Fruit fly (Drosophila melanogaster): ENCODE measurements around the gene Mcm6.

The Mcm6 gene

dm6 chrX:6642593-6643257 is 31.5 kb upstream of the Mcm6 start:
- no peak for TF ChIP-seq Hr96 (GFP tag; optimal IDR thresholded peaks at IDR 0.05)
- no peak for TF ChIP-seq pad (GFP tag; optimal IDR thresholded peaks at IDR 0.05)
- TF ChIP-seq CG14711 (tag; optimal IDR thresholded peaks at IDR 0.05): peak; percentile 3
- no peak for TF ChIP-seq toe (GFP tag; optimal IDR thresholded peaks at IDR 0.05)
- no peak for TF ChIP-seq Clk (GFP tag; optimal IDR thresholded peaks at IDR 0.05)
- TF ChIP-seq CG33017 (tag; optimal IDR thresholded peaks at IDR 0.05): no peak
- TF ChIP-seq cic (GFP tag; optimal IDR thresholded peaks at IDR 0.05): no peak
- TF ChIP-seq CG7101 (tag; optimal IDR thresholded peaks at IDR 0.05): peak; percentile 11
- no peak for TF ChIP-seq ovo (GFP tag; optimal IDR thresholded peaks at IDR 0.05)
- TF ChIP-seq tj (GFP tag; optimal IDR thresholded peaks at IDR 0.05): peak; percentile 0
- no peak for TF ChIP-seq Mnt (GFP tag; optimal IDR thresholded peaks at IDR 0.05)
- TF ChIP-seq kay (GFP tag; ENCODE audit: borderline replicate concordance): no peak

dm6 chrX:6646846-6647245 is 27.3 kb upstream of the Mcm6 start:
- TF ChIP-seq tj (GFP tag; optimal IDR thresholded peaks at IDR 0.05) (no peak), Clk (GFP tag; optimal IDR thresholded peaks at IDR 0.05) (no peak), cic (GFP tag; optimal IDR thresholded peaks at IDR 0.05) (no peak)

dm6 chrX:6654198-6654831 is 19.9 kb upstream of the Mcm6 start, which contains the start of the genes CG3226 and Cdc7:
CG3226 (minus strand) TSS chrX:6654248.
Cdc7 (plus strand) TSS chrX:6654541.
- no peak for TF ChIP-seq CG12768 (GFP tag; optimal IDR thresholded peaks at IDR 0.05)
- no peak for TF ChIP-seq kay (GFP tag; ENCODE audit: borderline replicate concordance)
- peak; percentile 74 for TF ChIP-seq pad (GFP tag; optimal IDR thresholded peaks at IDR 0.05)
- TF ChIP-seq CG5204 (GFP tag; optimal IDR thresholded peaks at IDR 0.05): no peak
- TF ChIP-seq CG11617 (GFP tag; optimal IDR thresholded peaks at IDR 0.05): peak; percentile 88
- peak; percentile 39 for TF ChIP-seq cic (GFP tag; optimal IDR thresholded peaks at IDR 0.05)
- peak; percentile 82 for TF ChIP-seq CG1620 (GFP tag; optimal IDR thresholded peaks at IDR 0.05)
- no peak for TF ChIP-seq cnc (optimal IDR thresholded peaks at IDR 0.05)
- TF ChIP-seq CG14711 (tag; optimal IDR thresholded peaks at IDR 0.05): peak; percentile 83
- TF ChIP-seq Crg-1 (GFP tag; optimal IDR thresholded peaks at IDR 0.05): peak; percentile 80
- TF ChIP-seq toe (GFP tag; optimal IDR thresholded peaks at IDR 0.05): peak; percentile 36
- peak; percentile 90 for TF ChIP-seq CG7101 (tag; optimal IDR thresholded peaks at IDR 0.05)
- TF ChIP-seq CG33017 (tag; optimal IDR thresholded peaks at IDR 0.05): peak; percentile 3
- peak; percentile 66 for TF ChIP-seq tj (GFP tag; optimal IDR thresholded peaks at IDR 0.05)
- peak; percentile 91 for TF ChIP-seq bab1 (GFP tag; optimal IDR thresholded peaks at IDR 0.05)
- peak; percentile 52 for TF ChIP-seq ovo (GFP tag; optimal IDR thresholded peaks at IDR 0.05)
- TF ChIP-seq Mnt (GFP tag; optimal IDR thresholded peaks at IDR 0.05): peak; percentile 79

DNA sequence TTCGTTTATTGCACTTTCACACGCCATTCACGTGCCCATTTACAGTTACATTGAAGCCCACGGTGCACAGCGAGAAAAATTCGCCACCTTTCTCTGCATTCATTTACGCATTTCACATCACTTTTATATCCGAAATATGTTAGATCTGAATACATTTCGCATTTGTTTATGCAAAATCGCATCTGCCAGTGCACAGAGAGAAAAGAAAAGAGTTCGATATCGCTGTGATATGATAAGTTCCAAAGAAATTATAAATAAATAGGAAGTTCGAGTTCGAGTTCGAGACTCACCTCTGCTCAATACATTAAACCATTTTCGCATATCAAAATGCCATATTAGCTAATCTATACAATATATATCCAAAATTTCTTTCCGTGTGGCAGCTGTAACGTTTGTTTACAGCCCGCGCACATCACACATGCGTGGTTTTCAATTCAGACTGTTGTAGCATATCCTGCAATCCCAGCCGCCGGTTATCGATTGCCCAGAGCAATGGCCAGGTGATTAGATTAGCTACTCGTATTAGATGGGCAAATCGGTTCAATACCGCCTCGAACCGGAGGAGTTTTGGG is 18.1 kb upstream of the Mcm6 start:
- TF ChIP-seq cnc (optimal IDR thresholded peaks at IDR 0.05): no peak
- peak; percentile 84 for TF ChIP-seq CG33017 (tag; optimal IDR thresholded peaks at IDR 0.05)
- peak; percentile 83 for TF ChIP-seq CG14711 (tag; optimal IDR thresholded peaks at IDR 0.05)
- peak; percentile 86 for TF ChIP-seq CG5204 (GFP tag; optimal IDR thresholded peaks at IDR 0.05)
- TF ChIP-seq tj (GFP tag; optimal IDR thresholded peaks at IDR 0.05): peak; percentile 69
- peak; percentile 85 for TF ChIP-seq Crg-1 (GFP tag; optimal IDR thresholded peaks at IDR 0.05)
- TF ChIP-seq kay (GFP tag; ENCODE audit: borderline replicate concordance): no peak
- TF ChIP-seq Mnt (GFP tag; optimal IDR thresholded peaks at IDR 0.05): peak; percentile 89
- peak; percentile 87 for TF ChIP-seq CG7045 (GFP tag; optimal IDR thresholded peaks at IDR 0.05)
- TF ChIP-seq Clk (GFP tag; optimal IDR thresholded peaks at IDR 0.05): peak; percentile 62
- TF ChIP-seq CG11617 (GFP tag; optimal IDR thresholded peaks at IDR 0.05): peak; percentile 96
- peak; percentile 74 for TF ChIP-seq toe (GFP tag; optimal IDR thresholded peaks at IDR 0.05)
- TF ChIP-seq Hr96 (GFP tag; optimal IDR thresholded peaks at IDR 0.05): peak; percentile 87
- TF ChIP-seq CG1620 (GFP tag; optimal IDR thresholded peaks at IDR 0.05): peak; percentile 74
- peak; percentile 88 for TF ChIP-seq bab1 (GFP tag; optimal IDR thresholded peaks at IDR 0.05)
- peak; percentile 81 for TF ChIP-seq pad (GFP tag; optimal IDR thresholded peaks at IDR 0.05)
- TF ChIP-seq ovo (GFP tag; optimal IDR thresholded peaks at IDR 0.05): peak; percentile 98
- peak; percentile 89 for TF ChIP-seq CG12768 (GFP tag; optimal IDR thresholded peaks at IDR 0.05)
- peak; percentile 79 for TF ChIP-seq cic (GFP tag; optimal IDR thresholded peaks at IDR 0.05)
- TF ChIP-seq CG7101 (tag; optimal IDR thresholded peaks at IDR 0.05): peak; percentile 93

DNA sequence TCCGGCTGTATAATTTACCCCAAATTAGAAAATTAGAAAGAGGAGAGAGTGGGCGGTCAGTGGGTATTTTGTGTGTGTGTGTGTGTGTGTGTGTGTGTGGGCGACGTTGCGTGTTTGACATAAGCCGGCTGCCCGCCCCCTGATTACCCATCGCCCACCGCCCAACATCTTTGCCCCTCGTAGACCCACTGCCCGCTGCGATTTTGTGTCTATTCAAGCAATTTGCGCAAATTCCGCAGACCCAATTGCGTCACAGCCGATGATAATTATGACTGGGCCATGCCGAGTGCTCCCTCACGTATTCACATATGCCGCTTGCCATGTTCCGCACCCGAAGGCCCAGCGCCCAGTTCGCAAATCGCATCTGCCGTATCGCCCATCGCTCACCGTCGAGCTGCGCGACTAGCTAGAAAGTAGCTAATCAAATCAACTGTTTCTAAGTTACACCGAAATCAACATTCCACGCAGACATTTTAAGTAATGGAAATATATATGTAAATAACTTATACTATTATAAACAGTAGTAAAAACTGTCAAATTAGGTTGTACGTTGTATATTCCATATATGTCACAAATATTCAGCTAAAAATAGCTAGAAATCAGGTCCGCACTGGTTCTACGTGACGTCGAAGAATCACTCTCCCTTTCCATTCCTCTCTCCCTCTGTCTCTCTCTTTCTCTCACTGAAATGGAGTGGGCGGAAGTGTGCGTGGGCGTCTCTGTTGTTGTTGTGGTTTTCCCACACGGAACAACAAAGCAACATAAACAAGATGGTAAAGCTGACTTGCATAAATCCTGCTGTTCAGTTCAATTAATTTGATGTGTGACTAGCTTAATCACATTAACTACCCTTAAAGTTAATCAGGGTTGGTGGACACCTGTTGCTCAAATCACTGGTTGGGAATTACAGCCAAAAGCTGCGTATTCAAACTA is 17.3 kb upstream of the Mcm6 start:
- TF ChIP-seq CG12768 (GFP tag; optimal IDR thresholded peaks at IDR 0.05) (peak; percentile 24), kay (GFP tag; ENCODE audit: borderline replicate concordance) (peak; percentile 74), tj (GFP tag; optimal IDR thresholded peaks at IDR 0.05) (peak; percentile 92), bab1 (GFP tag; optimal IDR thresholded peaks at IDR 0.05) (peak; percentile 73), Clk (GFP tag; optimal IDR thresholded peaks at IDR 0.05) (no peak), CG5204 (GFP tag; optimal IDR thresholded peaks at IDR 0.05) (peak; percentile 23), pad (GFP tag; optimal IDR thresholded peaks at IDR 0.05) (peak; percentile 36), cnc (optimal IDR thresholded peaks at IDR 0.05) (peak in 1 of 2 experiments; percentile 28), CG14711 (tag; optimal IDR thresholded peaks at IDR 0.05) (peak; percentile 59), cic (GFP tag; optimal IDR thresholded peaks at IDR 0.05) (no peak), ovo (GFP tag; optimal IDR thresholded peaks at IDR 0.05) (no peak), CG7045 (GFP tag; optimal IDR thresholded peaks at IDR 0.05) (peak; percentile 14), Crg-1 (GFP tag; optimal IDR thresholded peaks at IDR 0.05) (no peak), Mnt (GFP tag; optimal IDR thresholded peaks at IDR 0.05) (peak; percentile 16), CG7101 (tag; optimal IDR thresholded peaks at IDR 0.05) (peak; percentile 69), Hr96 (GFP tag; optimal IDR thresholded peaks at IDR 0.05) (no peak), CG33017 (tag; optimal IDR thresholded peaks at IDR 0.05) (peak; percentile 71), CG1620 (GFP tag; optimal IDR thresholded peaks at IDR 0.05) (no peak), CG11617 (GFP tag; optimal IDR thresholded peaks at IDR 0.05) (peak; percentile 28), toe (GFP tag; optimal IDR thresholded peaks at IDR 0.05) (no peak)

Measured in whole organism, adult.